Fruit fly (Drosophila melanogaster): ENCODE data around the gene Reps.

The Reps gene

DNA sequence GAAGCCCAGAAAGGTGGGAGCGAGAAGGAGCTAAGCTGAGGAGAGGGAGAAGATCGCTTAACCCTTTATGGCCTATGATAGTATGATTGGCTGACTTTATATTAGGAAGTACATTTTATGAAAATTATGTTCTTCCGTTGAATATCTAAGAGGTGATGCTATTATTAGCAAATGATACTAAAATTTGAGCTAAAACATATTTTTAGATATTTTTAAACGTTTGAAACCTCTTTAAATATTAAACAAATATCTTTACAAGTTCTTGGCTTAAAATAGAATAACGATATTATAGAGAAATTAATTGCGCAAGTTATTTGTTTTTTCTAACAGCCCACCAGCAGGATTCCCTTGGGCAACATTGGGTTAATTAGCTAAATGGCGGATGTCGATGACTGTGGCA, 37.0 kb downstream of the Reps start:
- no peak for TF ChIP-seq Sin3A (optimal IDR thresholded peaks at IDR 0.05)
- no peak for TF ChIP-seq ttk (optimal IDR thresholded peaks at IDR 0.05)
- TF ChIP-seq insv (optimal IDR thresholded peaks at IDR 0.05) = no peak
- TF ChIP-seq psq (optimal IDR thresholded peaks at IDR 0.05) = no peak
- no peak for TF ChIP-seq h (optimal IDR thresholded peaks at IDR 0.05)
- no peak for TF ChIP-seq Myc (optimal IDR thresholded peaks at IDR 0.05)

dm6 chr2L:11068907-11069306, 37.5 kb downstream of the Reps start:
- TF ChIP-seq Myc (optimal IDR thresholded peaks at IDR 0.05) (no peak), h (optimal IDR thresholded peaks at IDR 0.05) (no peak), psq (optimal IDR thresholded peaks at IDR 0.05) (no peak), insv (optimal IDR thresholded peaks at IDR 0.05) (no peak), ttk (optimal IDR thresholded peaks at IDR 0.05) (no peak), Sin3A (optimal IDR thresholded peaks at IDR 0.05) (no peak)

- TF ChIP-seq Myc (optimal IDR thresholded peaks at IDR 0.05) = no peak
- TF ChIP-seq psq (optimal IDR thresholded peaks at IDR 0.05) = no peak
- no peak for TF ChIP-seq Sin3A (optimal IDR thresholded peaks at IDR 0.05)
- no peak for TF ChIP-seq h (optimal IDR thresholded peaks at IDR 0.05)
- no peak for TF ChIP-seq ttk (optimal IDR thresholded peaks at IDR 0.05)
- TF ChIP-seq insv (optimal IDR thresholded peaks at IDR 0.05) = no peak
Measured at dm6 chr2L:11068441-11068840, 38.0 kb downstream of the Reps start.

dm6 chr2L:11067970-11068369, 38.5 kb downstream of the Reps start:
- TF ChIP-seq Sin3A (optimal IDR thresholded peaks at IDR 0.05) = no peak

- no peak for TF ChIP-seq psq (optimal IDR thresholded peaks at IDR 0.05)
- TF ChIP-seq insv (optimal IDR thresholded peaks at IDR 0.05) = no peak
- TF ChIP-seq Myc (optimal IDR thresholded peaks at IDR 0.05) = no peak
- TF ChIP-seq Sin3A (optimal IDR thresholded peaks at IDR 0.05) = no peak
- no peak for TF ChIP-seq h (optimal IDR thresholded peaks at IDR 0.05)
- TF ChIP-seq ttk (optimal IDR thresholded peaks at IDR 0.05) = no peak
Measured at dm6 chr2L:11066887-11067459, 39.5 kb downstream of the Reps start, which contains the start of gene Samuel. Gene Samuel, minus strand, starts transcription at chr2L:11066998.

DNA sequence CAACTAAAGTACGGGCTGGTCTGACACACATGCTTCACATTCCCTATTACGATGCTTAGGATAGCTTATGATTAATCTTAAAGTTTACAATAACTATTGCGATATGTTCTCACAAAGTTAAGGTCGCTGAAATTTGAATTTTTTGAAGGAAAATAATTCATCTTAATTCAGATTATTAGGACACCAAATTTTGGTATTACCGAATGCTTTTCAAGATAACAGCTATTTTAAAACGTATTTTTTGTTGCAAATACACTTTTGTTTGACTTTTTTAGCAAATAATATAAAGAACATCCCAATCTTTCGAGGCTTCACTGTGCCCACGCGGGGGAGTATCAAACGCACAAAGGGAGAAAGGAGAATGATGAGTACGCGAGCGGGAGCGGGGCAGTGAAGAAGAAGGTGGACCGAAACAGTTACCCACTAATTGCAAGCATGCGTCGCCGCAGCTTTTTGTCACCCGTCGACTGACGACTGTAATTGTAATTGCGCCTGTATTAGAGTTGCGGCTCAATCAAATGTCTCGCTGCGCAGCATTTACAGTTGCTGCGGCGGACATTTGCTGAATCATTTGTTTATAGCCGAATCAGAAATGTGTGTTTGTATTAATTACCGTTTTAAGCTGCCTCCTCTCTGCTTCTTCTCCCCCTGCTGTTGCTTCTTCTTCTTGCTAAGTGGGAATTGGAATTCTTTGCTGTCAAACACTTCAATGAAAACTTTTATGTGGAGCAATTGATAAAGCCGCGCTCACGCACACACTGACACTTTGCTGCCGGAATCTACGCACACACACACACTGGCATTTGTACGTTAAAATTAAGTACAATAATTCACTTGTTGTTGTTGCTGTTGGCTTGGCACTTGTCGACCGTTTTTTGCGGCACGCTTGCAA, 40.3 kb downstream of the Reps start:
- TF ChIP-seq Myc (optimal IDR thresholded peaks at IDR 0.05) = no peak
- no peak for TF ChIP-seq Sin3A (optimal IDR thresholded peaks at IDR 0.05)

- TF ChIP-seq Myc (optimal IDR thresholded peaks at IDR 0.05) (no peak), Sin3A (optimal IDR thresholded peaks at IDR 0.05) (no peak), psq (optimal IDR thresholded peaks at IDR 0.05) (no peak)
Measured at dm6 chr2L:11065106-11065878, 41.2 kb downstream of the Reps start.

DNA sequence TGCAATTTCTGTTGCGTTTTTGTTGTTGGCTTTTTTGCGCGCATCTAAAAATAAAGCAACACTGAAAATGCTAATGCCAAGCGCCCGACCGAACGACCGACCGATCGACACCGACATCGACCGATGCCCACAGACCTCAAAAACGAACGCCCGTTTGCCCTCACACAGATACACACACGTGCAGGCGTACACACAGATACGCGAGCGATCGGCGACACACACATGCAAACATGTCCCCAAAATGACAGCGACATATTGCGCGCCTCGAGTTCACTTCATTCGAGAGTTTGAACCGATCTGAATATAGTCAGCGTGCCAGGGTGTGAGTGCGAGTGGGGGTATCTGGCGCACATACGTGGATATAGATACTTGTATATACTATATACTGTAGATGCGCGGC, 45.3 kb downstream of the Reps start:
- TF ChIP-seq psq (optimal IDR thresholded peaks at IDR 0.05) = no peak
- TF ChIP-seq insv (optimal IDR thresholded peaks at IDR 0.05) = no peak
- no peak for TF ChIP-seq Sin3A (optimal IDR thresholded peaks at IDR 0.05)
- TF ChIP-seq h (optimal IDR thresholded peaks at IDR 0.05) = no peak
- no peak for TF ChIP-seq ttk (optimal IDR thresholded peaks at IDR 0.05)
- no peak for TF ChIP-seq Myc (optimal IDR thresholded peaks at IDR 0.05)

- TF ChIP-seq h (optimal IDR thresholded peaks at IDR 0.05) (no peak), psq (optimal IDR thresholded peaks at IDR 0.05) (no peak), ttk (optimal IDR thresholded peaks at IDR 0.05) (no peak), Sin3A (optimal IDR thresholded peaks at IDR 0.05) (no peak), insv (optimal IDR thresholded peaks at IDR 0.05) (no peak), Myc (optimal IDR thresholded peaks at IDR 0.05) (no peak)
Measured at dm6 chr2L:11059206-11059605, 47.2 kb downstream of the Reps start.

- no peak for TF ChIP-seq ttk (optimal IDR thresholded peaks at IDR 0.05)
- TF ChIP-seq Sin3A (optimal IDR thresholded peaks at IDR 0.05) = no peak
- TF ChIP-seq psq (optimal IDR thresholded peaks at IDR 0.05) = no peak
- TF ChIP-seq Myc (optimal IDR thresholded peaks at IDR 0.05) = no peak
- TF ChIP-seq h (optimal IDR thresholded peaks at IDR 0.05) = no peak
- no peak for TF ChIP-seq insv (optimal IDR thresholded peaks at IDR 0.05)
Measured at dm6 chr2L:11058111-11058665, 48.3 kb downstream of the Reps start.

DNA sequence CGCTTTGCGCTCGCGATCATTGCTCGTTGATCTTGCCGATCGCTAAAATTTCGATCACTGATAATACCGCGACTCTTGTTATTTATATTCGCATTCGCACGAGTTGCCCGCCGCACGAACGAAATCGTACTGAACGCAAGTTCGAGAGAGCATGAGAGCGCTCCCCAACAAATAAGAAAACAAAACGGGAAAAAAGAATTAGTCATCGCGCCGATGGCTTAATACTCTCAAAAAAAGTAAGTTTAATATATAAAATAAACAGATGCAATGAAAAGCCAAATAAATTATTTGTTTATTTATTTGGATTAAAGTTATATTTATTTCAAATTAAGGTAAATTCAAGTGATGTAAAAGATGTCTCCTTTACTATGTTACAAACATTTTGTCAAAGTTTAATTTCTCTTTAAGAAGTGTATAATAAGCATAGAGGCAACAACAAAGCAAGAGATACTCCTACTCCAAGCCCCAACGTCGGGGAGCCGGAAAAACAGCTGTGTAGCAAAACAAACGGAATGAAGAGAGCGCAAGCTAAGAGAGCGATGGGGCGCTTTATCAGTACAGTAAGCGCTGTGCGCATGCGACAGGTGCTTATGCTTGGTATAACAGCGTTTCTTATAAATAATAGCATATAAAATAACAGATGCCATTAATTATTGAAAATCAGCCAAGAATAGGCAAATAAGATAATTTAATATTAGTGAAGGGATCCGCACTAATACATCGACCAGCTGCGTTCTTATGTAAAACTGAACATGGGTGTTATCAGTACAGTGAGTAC, 48.9 kb downstream of the Reps start:
- no peak for TF ChIP-seq h (optimal IDR thresholded peaks at IDR 0.05)
- no peak for TF ChIP-seq insv (optimal IDR thresholded peaks at IDR 0.05)
- TF ChIP-seq psq (optimal IDR thresholded peaks at IDR 0.05) = no peak
- no peak for TF ChIP-seq Sin3A (optimal IDR thresholded peaks at IDR 0.05)
- no peak for TF ChIP-seq ttk (optimal IDR thresholded peaks at IDR 0.05)
- TF ChIP-seq Myc (optimal IDR thresholded peaks at IDR 0.05) = no peak
